Worm (Caenorhabditis elegans) whole organism, L4/young adult: ENCODE data around the gene cap-2.

Experiments used
- W03F9.2 ChIP-seq: fragments of 150-350 bp; optimal IDR thresholded peaks from 2 replicates; lab custom pipeline; 2014; ENCODE audit warnings: missing biosample characterization, missing genetic modification characterization
- him-1 ChIP-seq: sonication (generic microtip); optimal IDR thresholded peaks from 2 replicates; lab custom pipeline; 2016; ENCODE audit warnings: missing genotype, missing genetic modification reagents, missing genetic modification characterization, missing compliant biosample characterization

- TF ChIP-seq him-1 (tag; lab: Kevin White, UChicago): no peak
- TF ChIP-seq W03F9.2 (tag; lab: Kevin White, UChicago): no peak
These were observed 9.6 kb upstream of the cap-2 start for ce11 chrII:10859359-10859758.
